Worm (Caenorhabditis elegans) whole organism, L4 larva: Measurements from ENCODE around the gene rme-1.
A peak's percentile ranks its signal among the peaks of the same experiment; 100 is the strongest.

Experiments
- F26F4.8 ChIP-seq: fragments of 200-800 bp; sonication (Bioruptor generic); conservative IDR thresholded peaks from 2 replicates; pipeline ENCODE4 v1.3.6; 2022; ENCODE audit warnings: missing genetic modification characterization, missing compliant biosample characterization
- F49E8.2 ChIP-seq: sonication (generic microtip); optimal IDR thresholded peaks from 2 replicates; lab custom pipeline; 2016; ENCODE audit warnings: missing compliant biosample characterization, mild to moderate bottlenecking, missing genetic modification characterization, borderline replicate concordance
- Y75B8A.6 ChIP-seq: fragments of 200-800 bp; sonication (Bioruptor generic); IDR thresholded peaks from 2 replicates; pipeline ENCODE4 v1.3.6; 2022; ENCODE audit warnings: missing genetic modification reagents, missing genetic modification characterization, missing compliant biosample characterization
- aha-1 ChIP-seq: fragments of 150-350 bp; peaks from one replicate; lab custom pipeline; 2014; ENCODE audit warnings: missing biosample characterization, missing genetic modification characterization
- ceh-28 ChIP-seq: fragments of 150-350 bp; optimal IDR thresholded peaks from 2 replicates; lab custom pipeline; 2014; ENCODE audit warnings: missing biosample characterization, missing genetic modification reagents, missing genetic modification characterization
- ceh-44 ChIP-seq: fragments of 200-800 bp; sonication (Bioruptor generic); IDR thresholded peaks from 2 replicates; pipeline ENCODE4 v1.3.6; 2022; ENCODE audit warnings: missing genetic modification reagents, missing genetic modification characterization, missing compliant biosample characterization
- ceh-82 ChIP-seq: sonication (generic microtip); optimal IDR thresholded peaks from 2 replicates; lab custom pipeline; 2017; ENCODE audit warnings: missing biosample characterization, missing genetic modification characterization
- dmd-8 ChIP-seq: fragments of 200-800 bp; sonication (Bioruptor generic); IDR thresholded peaks from 2 replicates; pipeline ENCODE4 v1.3.6; 2022; ENCODE audit warnings: missing genetic modification characterization, missing compliant biosample characterization
- duxl-1 ChIP-seq: sonication (generic microtip); optimal IDR thresholded peaks from 2 replicates; lab custom pipeline; 2016; ENCODE audit warnings: mild to moderate bottlenecking, missing genetic modification characterization, moderate library complexity, missing compliant biosample characterization; ENCODE audit not compliant: poor library complexity
- dve-1 ChIP-seq: sonication (generic microtip); optimal IDR thresholded peaks from 2 replicates; lab custom pipeline; 2017; ENCODE audit warnings: antibody characterized with exemption, mild to moderate bottlenecking, missing genetic modification characterization, missing compliant biosample characterization; ENCODE audit not compliant: insufficient read depth
- egl-27 ChIP-seq: sonication (generic microtip); optimal IDR thresholded peaks from 3 replicates; lab custom pipeline; 2017; ENCODE audit warnings: missing biosample characterization, missing genetic modification reagents, missing genetic modification characterization
- egl-43 ChIP-seq: fragments of 200-800 bp; sonication (Bioruptor generic); IDR thresholded peaks from 2 replicates; pipeline ENCODE4 v1.3.6; 2022; ENCODE audit warnings: missing genetic modification reagents, missing genetic modification characterization, missing compliant biosample characterization
- fkh-10 ChIP-seq: fragments of 150-350 bp; optimal IDR thresholded peaks from 2 replicates; lab custom pipeline; 2014; ENCODE audit warnings: missing biosample characterization, missing genetic modification reagents, missing genetic modification characterization
- hif-1 ChIP-seq, 2 experiments: sonication (generic microtip); optimal IDR thresholded peaks; 2 replicates each; lab custom pipeline; 2016 to 2017; ENCODE audit warnings: missing compliant biosample characterization in 2 of 2, missing genetic modification characterization in 2 of 2, missing genetic modification reagents in 2 of 2, missing genotype in 2 of 2, mild to moderate bottlenecking in 1 of 2
- hlh-30 ChIP-seq: sonication (generic microtip); optimal IDR thresholded peaks from 2 replicates; lab custom pipeline; 2017; ENCODE audit warnings: antibody characterized with exemption, mild to moderate bottlenecking, missing genetic modification characterization, missing compliant biosample characterization; ENCODE audit not compliant: insufficient read depth
- hmg-1.1 ChIP-seq: fragments of 200-800 bp; sonication (Bioruptor generic); IDR thresholded peaks from 2 replicates; pipeline ENCODE4 v1.3.6; 2022; ENCODE audit warnings: missing genetic modification reagents, missing genetic modification characterization, missing compliant biosample characterization
- jun-1 ChIP-seq: fragments of 150-350 bp; optimal IDR thresholded peaks from 2 replicates; lab custom pipeline; 2014; ENCODE audit warnings: missing biosample characterization, missing genetic modification reagents, missing genetic modification characterization
- lir-3 ChIP-seq: sonication (generic microtip); optimal IDR thresholded peaks from 2 replicates; lab custom pipeline; 2016; ENCODE audit warnings: mild to moderate bottlenecking, missing genetic modification characterization, missing compliant biosample characterization
- lsy-2 ChIP-seq, 2 experiments: fragments of 150-350 bp in 1 of 2; sonication (generic microtip) in 1 of 2; optimal IDR thresholded peaks; 2 replicates each; lab custom pipeline; 2014 to 2017; ENCODE audit warnings: missing biosample characterization in 2 of 2, missing genetic modification characterization in 2 of 2
- madf-5 ChIP-seq, 2 experiments: fragments of 200-800 bp; sonication (Bioruptor generic); IDR thresholded peaks; 2 replicates each; pipeline ENCODE4 v1.3.6; 2022; ENCODE audit warnings: missing compliant biosample characterization in 2 of 2, missing genetic modification characterization in 2 of 2
- madf-9 ChIP-seq: fragments of 200-800 bp; sonication (Bioruptor generic); conservative IDR thresholded peaks from 2 replicates; pipeline ENCODE4 v1.3.6; 2022; ENCODE audit warnings: missing genetic modification reagents, missing genetic modification characterization, missing compliant biosample characterization
- mdl-1 ChIP-seq, 2 experiments: fragments of 150-350 bp in 1 of 2; sonication (generic microtip) in 1 of 2; optimal IDR thresholded peaks; 2 replicates each; lab custom pipeline; 2014 to 2017; ENCODE audit warnings: missing biosample characterization in 2 of 2, missing genetic modification characterization in 2 of 2
- mdt-29 ChIP-seq: fragments of 200-800 bp; sonication (Bioruptor generic); IDR thresholded peaks from 2 replicates; pipeline ENCODE4 v1.3.6; 2022; ENCODE audit warnings: missing genetic modification reagents, missing genetic modification characterization, missing compliant biosample characterization
- mes-2 ChIP-seq: sonication (generic microtip); optimal IDR thresholded peaks from 2 replicates; lab custom pipeline; 2016; ENCODE audit warnings: missing genotype, mild to moderate bottlenecking, missing genetic modification characterization, missing compliant biosample characterization; ENCODE audit not compliant: poor library complexity, severe bottlenecking
- nhr-11 ChIP-seq: fragments of 150-350 bp; optimal IDR thresholded peaks from 2 replicates; lab custom pipeline; 2014; ENCODE audit warnings: missing biosample characterization, missing genetic modification characterization
- nhr-41 ChIP-seq: fragments of 200-800 bp; sonication (Bioruptor generic); IDR thresholded peaks from 2 replicates; pipeline ENCODE4 v1.3.6; 2022; ENCODE audit warnings: missing genetic modification reagents, missing genetic modification characterization, missing compliant biosample characterization
- nhr-42 ChIP-seq: fragments of 200-800 bp; sonication (Bioruptor generic); IDR thresholded peaks from 2 replicates; pipeline ENCODE4 v1.3.6; 2022; ENCODE audit warnings: missing genetic modification characterization, missing compliant biosample characterization
- nhr-6 ChIP-seq: fragments of 150-350 bp; optimal IDR thresholded peaks from 2 replicates; lab custom pipeline; 2014; ENCODE audit warnings: missing biosample characterization, missing genetic modification characterization
- nhr-76 ChIP-seq: fragments of 150-350 bp; optimal IDR thresholded peaks from 2 replicates; lab custom pipeline; 2014; ENCODE audit warnings: missing biosample characterization, missing genetic modification characterization
- nhr-77 ChIP-seq: fragments of 150-350 bp; optimal IDR thresholded peaks from 2 replicates; lab custom pipeline; 2014; ENCODE audit warnings: missing biosample characterization, missing genetic modification characterization
- php-3 ChIP-seq: fragments of 200-800 bp; sonication (Bioruptor generic); IDR thresholded peaks from 2 replicates; pipeline ENCODE4 v1.3.6; 2022; ENCODE audit warnings: missing genetic modification reagents, missing genetic modification characterization, missing compliant biosample characterization
- spr-1 ChIP-seq: sonication (generic microtip); optimal IDR thresholded peaks from 2 replicates; lab custom pipeline; 2016; ENCODE audit warnings: mild to moderate bottlenecking, missing genetic modification characterization, missing compliant biosample characterization
- spr-3 ChIP-seq: fragments of 200-800 bp; sonication (Bioruptor generic); optimal IDR thresholded peaks from 2 replicates; lab custom pipeline; 2018; ENCODE audit warnings: mild to moderate bottlenecking, missing genetic modification characterization, missing compliant biosample characterization
- tra-1 ChIP-seq: fragments of 200-800 bp; sonication (Bioruptor generic); IDR thresholded peaks from 2 replicates; pipeline ENCODE4 v1.3.6; 2022; ENCODE audit warnings: missing genetic modification reagents, missing genetic modification characterization, missing compliant biosample characterization
- unc-39 ChIP-seq: sonication (generic microtip); optimal IDR thresholded peaks from 2 replicates; lab custom pipeline; 2017; ENCODE audit warnings: missing biosample characterization, missing genetic modification characterization
- unc-62 ChIP-seq, 3 experiments: fragments of 150-350 bp in 1 of 3; sonication (generic microtip); optimal IDR thresholded peaks in 2 of 3; peaks in 1 of 3; 1 replicate in 1 of 3; 2 replicates in 2 of 3; lab custom pipeline; 2014 to 2017; ENCODE audit warnings: missing biosample characterization in 3 of 3, missing genetic modification characterization in 3 of 3, missing genetic modification reagents in 3 of 3, missing genotype in 1 of 3
- vab-7 ChIP-seq: fragments of 200-800 bp; sonication (Bioruptor generic); IDR thresholded peaks from 2 replicates; pipeline ENCODE4 v1.3.6; 2022; ENCODE audit warnings: missing genetic modification reagents, missing genetic modification characterization, missing compliant biosample characterization
- zfp-2 ChIP-seq: sonication (generic microtip); optimal IDR thresholded peaks from 2 replicates; lab custom pipeline; 2016; ENCODE audit warnings: mild to moderate bottlenecking, missing genetic modification characterization, missing compliant biosample characterization
- ztf-11 ChIP-seq: fragments of 150-350 bp; optimal IDR thresholded peaks from 2 replicates; lab custom pipeline; 2014; ENCODE audit warnings: missing biosample characterization, missing genetic modification characterization

Gene rme-1

DNA sequence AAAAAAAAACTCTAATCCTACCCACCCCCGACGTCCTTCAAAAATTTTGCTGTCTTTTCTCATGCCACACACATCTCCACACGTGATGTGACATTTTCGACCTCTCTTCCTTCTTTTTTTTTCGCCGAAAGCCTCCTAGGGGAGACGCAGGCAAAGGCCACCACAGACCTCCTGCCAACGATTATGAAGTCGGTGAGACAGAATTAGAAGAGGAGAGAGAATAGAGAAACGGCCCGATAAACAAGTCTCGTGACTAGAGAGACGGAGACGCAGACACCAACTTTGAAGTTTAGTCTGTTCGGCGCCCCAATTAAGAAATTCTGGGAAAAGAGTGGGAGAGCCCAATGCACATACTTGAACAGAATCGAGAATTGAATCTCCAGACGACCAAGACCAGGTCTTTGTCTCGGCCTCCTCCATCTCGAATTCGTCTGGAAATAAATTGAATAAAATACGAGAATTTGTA lies 15.8 kb downstream of the rme-1 start (continued):
- TF ChIP-seq ceh-44 (GFP tag; lab: Robert Waterston, UW) (0 out of 2 replicates have a peak, but pooled peaks have one; percentile 36), ceh-82 (no peak), tra-1 (peak; percentile 94), egl-43 (GFP tag; lab: Robert Waterston, UW) (peak; percentile 92), zfp-2 (peak; percentile 32), spr-1 (tag; lab: Kevin White, UChicago) (peak; percentile 73), vab-7 (GFP tag; lab: Robert Waterston, UW) (peak; percentile 66), fkh-10 (peak; percentile 82), madf-9 (peak; percentile 45), duxl-1 (tag; lab: Kevin White, UChicago) (peak; percentile 67), hmg-1.1 (GFP tag; lab: Robert Waterston, UW) (peak; percentile 88), madf-5 (GFP tag; IDR thresholded peaks at IDR 0.05; lab: Robert Waterston, UW) (peak in 1 of 2 experiments; percentile 78; a peak in 2 of 4 replicates), F26F4.8 (GFP tag; lab: Robert Waterston, UW) (no peak), nhr-6 (peak; percentile 83), nhr-77 (tag; lab: Kevin White, UChicago) (peak; percentile 96), ceh-28 (tag; lab: Kevin White, UChicago) (peak; percentile 46), F49E8.2 (no peak), dmd-8 (GFP tag; lab: Robert Waterston, UW) (peak; percentile 74; the same call in 1 of the 2 replicates), nhr-76 (tag; lab: Kevin White, UChicago) (peak; percentile 21)
- TF ChIP-seq, all 104 proteins: peak for 76

ce11 chrV:6224984-6225617 lies 16.4 kb downstream of the rme-1 start:
- no peak for TF ChIP-seq mdl-1 (tag; optimal IDR thresholded peaks at IDR 0.05; lab: Kevin White, UChicago)
- TF ChIP-seq Y75B8A.6 (GFP tag; lab: Robert Waterston, UW) = peak; percentile 10; the same call in 1 of the 2 replicates
- peak; percentile 34 for TF ChIP-seq nhr-77 (tag; lab: Kevin White, UChicago)
- peak; percentile 0 for TF ChIP-seq dve-1 (tag; lab: Kevin White, UChicago)
- peak; percentile 29 for TF ChIP-seq spr-3 (GFP tag; lab: Kevin White, UChicago)
- TF ChIP-seq mdt-29 (GFP tag; lab: Robert Waterston, UW) = no peak
- TF ChIP-seq unc-39 (tag; lab: Kevin White, UChicago) = no peak
- TF ChIP-seq php-3 = peak; percentile 9; the same call in 1 of the 2 replicates
- no peak for TF ChIP-seq hif-1 (tag; optimal IDR thresholded peaks at IDR 0.05; lab: Kevin White, UChicago)
- TF ChIP-seq lsy-2 (tag; optimal IDR thresholded peaks at IDR 0.05; lab: Kevin White, UChicago) = peak in 1 of 2 experiments; percentile 36
- TF ChIP-seq mes-2 = peak; percentile 52
- TF ChIP-seq nhr-42 = 0 out of 2 replicates have a peak, but pooled peaks have one; percentile 4
- TF ChIP-seq aha-1 (tag; lab: Kevin White, UChicago) = peak; percentile 94
- TF ChIP-seq hlh-30 (tag; lab: Kevin White, UChicago) = no peak
- TF ChIP-seq egl-27 (tag; lab: Kevin White, UChicago) = no peak
- no peak for TF ChIP-seq nhr-11 (tag; lab: Kevin White, UChicago)
- no peak; the same call in 1 of the 2 replicates for TF ChIP-seq nhr-41 (GFP tag; lab: Robert Waterston, UW)
- no peak for TF ChIP-seq ztf-11 (tag; lab: Kevin White, UChicago)
- peak in 1 of 2 experiments; percentile 97 for TF ChIP-seq unc-62 (GFP tag; optimal IDR thresholded peaks at IDR 0.05 in 1 of 2; lab: Kevin White, UChicago)
- no peak for TF ChIP-seq unc-62 (tag; optimal IDR thresholded peaks at IDR 0.05; lab: Kevin White, UChicago)
- TF ChIP-seq nhr-6 = no peak
- TF ChIP-seq duxl-1 (tag; lab: Kevin White, UChicago) = peak; percentile 37
- TF ChIP-seq lir-3 (tag; lab: Kevin White, UChicago) = no peak
- no peak for TF ChIP-seq jun-1 (tag; lab: Kevin White, UChicago)
